Worm (Caenorhabditis elegans): ENCODE results near the gene tpp-2.

tpp-2 gene

DNA sequence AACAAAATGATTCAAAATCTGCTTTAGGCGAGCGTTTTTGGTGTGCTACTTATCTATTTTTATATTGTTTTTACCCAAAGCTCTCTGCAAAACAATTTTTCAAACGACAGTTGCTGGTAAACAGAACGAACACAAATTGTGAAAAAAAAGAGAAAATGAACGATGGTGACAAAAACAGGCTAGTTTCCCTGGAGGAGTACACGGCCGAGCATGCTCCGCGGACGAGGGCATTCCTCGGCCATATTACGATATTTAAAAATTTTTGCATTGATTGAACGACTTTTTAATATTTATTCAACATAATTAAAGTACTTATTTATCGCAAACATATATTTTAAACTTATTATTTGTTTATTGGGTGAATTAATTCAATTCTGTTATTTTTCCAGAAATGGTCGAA, at the start of gene tpp-2, which contains the start of gene rbbp-5:
tpp-2 (minus strand) TSS at position 157 of the 400 bp plus-strand sequence.
rbbp-5 (plus strand) TSS at position 390 of the 400 bp plus-strand sequence.
- TF ChIP-seq tbx-37 (GFP tag; conservative IDR thresholded peaks at IDR 0.05): peak; percentile 57; the same call in 1 of the 2 replicates
- no peak for TF ChIP-seq ceh-13 (GFP tag; optimal IDR thresholded peaks at IDR 0.05)
- no peak for TF ChIP-seq B0310.2 (tag; optimal IDR thresholded peaks at IDR 0.05)
- TF ChIP-seq pes-1 (GFP tag; IDR thresholded peaks at IDR 0.05): no peak

DNA sequence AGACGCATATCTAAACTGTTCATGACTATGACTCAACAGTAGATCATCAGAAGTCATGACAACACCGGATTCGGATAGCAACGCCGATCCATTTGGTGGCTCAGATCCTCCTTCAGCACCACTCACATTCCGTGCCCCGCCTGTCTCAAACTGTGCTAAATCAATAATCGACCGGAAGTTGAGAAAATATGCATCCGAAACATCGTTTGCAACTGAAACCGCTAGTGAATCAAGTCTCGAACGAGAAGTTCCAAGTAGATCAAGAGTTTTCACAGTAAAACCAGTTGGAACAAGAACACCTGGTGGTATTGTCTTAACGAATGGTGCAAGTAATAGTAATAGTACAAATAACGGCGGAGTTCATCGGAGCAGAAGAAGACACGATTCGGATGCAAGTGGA, 49.7 kb upstream of the tpp-2 start:
- TF ChIP-seq flt-1 (GFP tag; IDR thresholded peaks at IDR 0.05): no peak
- TF ChIP-seq aly-1 (tag; optimal IDR thresholded peaks at IDR 0.05): no peak
- TF ChIP-seq hmg-4 (GFP tag; optimal IDR thresholded peaks at IDR 0.05): no peak
- TF ChIP-seq ceh-36 (tag; optimal IDR thresholded peaks at IDR 0.05): no peak
- no peak for TF ChIP-seq B0310.2 (tag; optimal IDR thresholded peaks at IDR 0.05)
- TF ChIP-seq hmbx-1 (tag; optimal IDR thresholded peaks at IDR 0.05): no peak
- no peak for TF ChIP-seq ceh-13 (GFP tag; optimal IDR thresholded peaks at IDR 0.05)
- TF ChIP-seq pes-1 (GFP tag; IDR thresholded peaks at IDR 0.05): no peak

- TF ChIP-seq hnd-1 (tag; optimal IDR thresholded peaks at IDR 0.05): no peak
- TF ChIP-seq tbx-37 (GFP tag; conservative IDR thresholded peaks at IDR 0.05): no peak
- no peak for TF ChIP-seq flt-1 (GFP tag; IDR thresholded peaks at IDR 0.05)
- no peak for TF ChIP-seq sea-1 (GFP tag; conservative IDR thresholded peaks at IDR 0.05)
- no peak for TF ChIP-seq F13C5.2 (tag; optimal IDR thresholded peaks at IDR 0.05)
- no peak for TF ChIP-seq B0310.2 (tag; optimal IDR thresholded peaks at IDR 0.05)
- TF ChIP-seq tbx-11 (GFP tag; IDR thresholded peaks at IDR 0.05): no peak
- TF ChIP-seq pes-1 (GFP tag; IDR thresholded peaks at IDR 0.05): no peak
- TF ChIP-seq aly-1 (tag; optimal IDR thresholded peaks at IDR 0.05): no peak
- TF ChIP-seq hmg-4 (GFP tag; optimal IDR thresholded peaks at IDR 0.05): no peak
- TF ChIP-seq hmbx-1 (tag; optimal IDR thresholded peaks at IDR 0.05): no peak
- TF ChIP-seq ama-1 (optimal IDR thresholded peaks at IDR 0.05): no peak
Observed at ce11 chrII:6142539-6142938, 45.1 kb upstream of the tpp-2 start.

DNA sequence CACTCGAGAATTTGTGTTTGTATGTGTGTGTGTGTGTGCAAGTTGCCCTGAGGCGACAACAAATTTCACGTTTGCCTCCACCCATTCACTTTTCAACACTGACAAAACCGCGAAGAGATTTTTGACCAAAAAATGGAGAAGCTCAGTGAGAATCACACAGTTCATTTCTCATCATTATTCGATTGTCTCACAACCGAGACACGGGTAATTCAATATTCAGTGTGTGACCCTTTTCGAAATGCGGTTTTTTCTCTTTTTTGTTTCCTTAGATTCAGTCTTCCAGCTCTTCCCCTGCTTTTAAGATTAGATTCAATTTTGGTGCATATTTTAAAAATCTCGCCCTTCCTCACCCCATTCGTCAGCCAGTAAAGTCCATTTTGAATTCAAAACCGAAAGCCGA, 42.1 kb upstream of the tpp-2 start:
- TF ChIP-seq ceh-13 (GFP tag; optimal IDR thresholded peaks at IDR 0.05): no peak
- TF ChIP-seq flt-1 (GFP tag; IDR thresholded peaks at IDR 0.05): no peak
- TF ChIP-seq pes-1 (GFP tag; IDR thresholded peaks at IDR 0.05): no peak
- TF ChIP-seq scrt-1 (GFP tag; IDR thresholded peaks at IDR 0.05): no peak
- TF ChIP-seq hmbx-1 (tag; optimal IDR thresholded peaks at IDR 0.05): no peak
- TF ChIP-seq tbx-37 (GFP tag; conservative IDR thresholded peaks at IDR 0.05): no peak
- TF ChIP-seq F13C5.2 (tag; optimal IDR thresholded peaks at IDR 0.05): no peak
- no peak for TF ChIP-seq hnd-1 (tag; optimal IDR thresholded peaks at IDR 0.05)
- TF ChIP-seq aly-1 (tag; optimal IDR thresholded peaks at IDR 0.05): no peak
- TF ChIP-seq tra-4 (tag; optimal IDR thresholded peaks at IDR 0.05): no peak
- no peak for TF ChIP-seq hmg-4 (GFP tag; optimal IDR thresholded peaks at IDR 0.05)
- TF ChIP-seq ets-7 (tag; optimal IDR thresholded peaks at IDR 0.05): no peak
- no peak for TF ChIP-seq ceh-36 (tag; optimal IDR thresholded peaks at IDR 0.05)
- TF ChIP-seq sea-1 (GFP tag; conservative IDR thresholded peaks at IDR 0.05): no peak
- TF ChIP-seq B0310.2 (tag; optimal IDR thresholded peaks at IDR 0.05): no peak
- TF ChIP-seq ama-1 (optimal IDR thresholded peaks at IDR 0.05): no peak
- TF ChIP-seq tbx-11 (GFP tag; IDR thresholded peaks at IDR 0.05): no peak

DNA sequence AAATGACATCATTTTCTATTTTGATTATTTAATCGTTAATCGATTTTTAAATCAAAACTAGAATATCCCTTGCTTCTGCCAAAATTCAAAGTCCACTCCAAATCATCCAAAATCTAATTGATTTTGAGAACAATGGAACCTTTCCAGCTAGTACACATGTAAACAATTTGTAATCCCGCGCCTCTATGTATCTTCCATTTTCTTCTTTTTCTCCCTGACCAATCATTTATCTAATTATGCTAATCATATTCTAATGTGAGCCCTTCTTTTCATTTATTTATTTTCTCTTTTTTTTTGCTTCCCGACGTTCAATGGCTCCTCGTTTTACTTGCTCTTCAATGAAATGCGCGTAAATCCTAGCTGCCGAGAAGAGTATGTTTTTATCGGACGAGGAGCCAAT, 40.7 kb upstream of the tpp-2 start:
- no peak for TF ChIP-seq sea-1 (GFP tag; conservative IDR thresholded peaks at IDR 0.05)
- TF ChIP-seq tbx-11 (GFP tag; IDR thresholded peaks at IDR 0.05): no peak
- TF ChIP-seq B0310.2 (tag; optimal IDR thresholded peaks at IDR 0.05): no peak
- TF ChIP-seq tbx-37 (GFP tag; conservative IDR thresholded peaks at IDR 0.05): no peak
- TF ChIP-seq F13C5.2 (tag; optimal IDR thresholded peaks at IDR 0.05): no peak
- TF ChIP-seq hnd-1 (tag; optimal IDR thresholded peaks at IDR 0.05): no peak
- no peak for TF ChIP-seq ceh-36 (tag; optimal IDR thresholded peaks at IDR 0.05)
- no peak for TF ChIP-seq aly-1 (tag; optimal IDR thresholded peaks at IDR 0.05)
- no peak for TF ChIP-seq pes-1 (GFP tag; IDR thresholded peaks at IDR 0.05)
- no peak for TF ChIP-seq hmbx-1 (tag; optimal IDR thresholded peaks at IDR 0.05)
- no peak for TF ChIP-seq ceh-13 (GFP tag; optimal IDR thresholded peaks at IDR 0.05)
- TF ChIP-seq scrt-1 (GFP tag; IDR thresholded peaks at IDR 0.05): no peak
- TF ChIP-seq flt-1 (GFP tag; IDR thresholded peaks at IDR 0.05): no peak
- TF ChIP-seq ets-7 (tag; optimal IDR thresholded peaks at IDR 0.05): no peak
- TF ChIP-seq ama-1 (optimal IDR thresholded peaks at IDR 0.05): no peak
- TF ChIP-seq tra-4 (tag; optimal IDR thresholded peaks at IDR 0.05): no peak

DNA sequence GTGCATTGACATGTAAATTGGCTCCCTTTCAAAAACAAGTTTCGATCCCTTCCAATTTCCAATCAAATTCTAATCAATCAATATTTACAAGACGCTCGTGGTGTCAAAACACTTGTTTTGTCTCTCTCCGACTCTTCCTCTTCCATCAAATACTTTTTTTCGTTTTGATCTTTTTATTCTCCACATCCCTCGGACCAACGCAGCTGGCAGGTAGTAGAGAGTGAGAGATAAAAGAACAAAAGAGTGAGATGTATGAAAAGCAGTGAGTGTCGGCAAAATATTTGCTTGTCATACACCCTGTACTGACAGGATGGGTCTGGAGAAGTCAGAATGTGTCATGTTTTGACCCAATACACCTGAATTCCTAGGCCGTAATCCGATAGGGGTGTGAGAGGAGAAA, 39.3 kb upstream of the tpp-2 start:
- TF ChIP-seq ceh-13 (GFP tag; optimal IDR thresholded peaks at IDR 0.05): no peak
- TF ChIP-seq aly-1 (tag; optimal IDR thresholded peaks at IDR 0.05): no peak
- TF ChIP-seq sea-1 (GFP tag; conservative IDR thresholded peaks at IDR 0.05): no peak
- TF ChIP-seq hmg-4 (GFP tag; optimal IDR thresholded peaks at IDR 0.05): no peak
- TF ChIP-seq tra-4 (tag; optimal IDR thresholded peaks at IDR 0.05): no peak
- TF ChIP-seq scrt-1 (GFP tag; IDR thresholded peaks at IDR 0.05): no peak
- no peak for TF ChIP-seq flt-1 (GFP tag; IDR thresholded peaks at IDR 0.05)
- no peak for TF ChIP-seq hnd-1 (tag; optimal IDR thresholded peaks at IDR 0.05)
- no peak for TF ChIP-seq B0310.2 (tag; optimal IDR thresholded peaks at IDR 0.05)
- no peak for TF ChIP-seq hmbx-1 (tag; optimal IDR thresholded peaks at IDR 0.05)
- no peak for TF ChIP-seq pes-1 (GFP tag; IDR thresholded peaks at IDR 0.05)
- no peak for TF ChIP-seq ceh-36 (tag; optimal IDR thresholded peaks at IDR 0.05)
- no peak for TF ChIP-seq ama-1 (optimal IDR thresholded peaks at IDR 0.05)
- no peak for TF ChIP-seq tbx-11 (GFP tag; IDR thresholded peaks at IDR 0.05)
- no peak for TF ChIP-seq ets-7 (tag; optimal IDR thresholded peaks at IDR 0.05)
- no peak for TF ChIP-seq tbx-37 (GFP tag; conservative IDR thresholded peaks at IDR 0.05)
- TF ChIP-seq F13C5.2 (tag; optimal IDR thresholded peaks at IDR 0.05): no peak

ce11 chrII:6135530-6135929, 38.1 kb upstream of the tpp-2 start:
- no peak for TF ChIP-seq hnd-1 (tag; optimal IDR thresholded peaks at IDR 0.05)
- TF ChIP-seq scrt-1 (GFP tag; IDR thresholded peaks at IDR 0.05): no peak
- no peak for TF ChIP-seq aly-1 (tag; optimal IDR thresholded peaks at IDR 0.05)
- no peak for TF ChIP-seq sea-1 (GFP tag; conservative IDR thresholded peaks at IDR 0.05)
- no peak for TF ChIP-seq ama-1 (optimal IDR thresholded peaks at IDR 0.05)
- no peak for TF ChIP-seq F13C5.2 (tag; optimal IDR thresholded peaks at IDR 0.05)
- no peak for TF ChIP-seq tra-4 (tag; optimal IDR thresholded peaks at IDR 0.05)
- TF ChIP-seq ceh-13 (GFP tag; optimal IDR thresholded peaks at IDR 0.05): no peak
- TF ChIP-seq B0310.2 (tag; optimal IDR thresholded peaks at IDR 0.05): no peak
- no peak for TF ChIP-seq ceh-36 (tag; optimal IDR thresholded peaks at IDR 0.05)
- no peak for TF ChIP-seq tbx-11 (GFP tag; IDR thresholded peaks at IDR 0.05)
- TF ChIP-seq ets-7 (tag; optimal IDR thresholded peaks at IDR 0.05): no peak

All from whole organism, early embryonic.